Fruit fly (Drosophila melanogaster): Measurements from ENCODE around the gene Atac2.

Atac2 gene

dm6 chr2L:18563020-18563546, 49.0 kb downstream of the Atac2 start:
- TF ChIP-seq OdsH (GFP tag; optimal IDR thresholded peaks at IDR 0.05) (peak; percentile 39), Hnf4 (GFP tag; optimal IDR thresholded peaks at IDR 0.05) (peak; percentile 45), ey (GFP tag; optimal IDR thresholded peaks at IDR 0.05) (no peak), Vsx2 (GFP tag; optimal IDR thresholded peaks at IDR 0.05; ENCODE audit: partially characterized antibody) (no peak), CG9705 (GFP tag; optimal IDR thresholded peaks at IDR 0.05) (no peak), pan (optimal IDR thresholded peaks at IDR 0.05) (no peak), Rel (GFP tag; optimal IDR thresholded peaks at IDR 0.05) (peak; percentile 41), Rel (tag; optimal IDR thresholded peaks at IDR 0.05) (peak; percentile 27), Dif (GFP tag; optimal IDR thresholded peaks at IDR 0.05; ENCODE audit: partially characterized antibody) (no peak), tai (GFP tag; optimal IDR thresholded peaks at IDR 0.05) (no peak), jim (GFP tag; optimal IDR thresholded peaks at IDR 0.05) (no peak), sage (GFP tag; optimal IDR thresholded peaks at IDR 0.05) (peak; percentile 30), rgr (GFP tag; optimal IDR thresholded peaks at IDR 0.05) (peak; percentile 30), woc (GFP tag; optimal IDR thresholded peaks at IDR 0.05) (no peak), Dfd (GFP tag; optimal IDR thresholded peaks at IDR 0.05) (no peak), usp (GFP tag; optimal IDR thresholded peaks at IDR 0.05) (no peak), CrebA (GFP tag; optimal IDR thresholded peaks at IDR 0.05; ENCODE audit: borderline replicate concordance) (peak; percentile 44), br (GFP tag; optimal IDR thresholded peaks at IDR 0.05) (peak; percentile 15), Hr83 (GFP tag; optimal IDR thresholded peaks at IDR 0.05; ENCODE audit: poor library complexity, severe bottlenecking) (peak; percentile 74), dmrt93B (GFP tag; optimal IDR thresholded peaks at IDR 0.05) (no peak), Sp1 (GFP tag; optimal IDR thresholded peaks at IDR 0.05) (peak; percentile 56), h (GFP tag; optimal IDR thresholded peaks at IDR 0.05) (peak; percentile 78), psq (GFP tag; optimal IDR thresholded peaks at IDR 0.05) (peak; percentile 94), dsf (GFP tag; optimal IDR thresholded peaks at IDR 0.05; ENCODE audit: borderline replicate concordance) (no peak), brk (GFP tag; optimal IDR thresholded peaks at IDR 0.05) (peak; percentile 1), GATAd (GFP tag; optimal IDR thresholded peaks at IDR 0.05) (no peak), N (GFP tag; optimal IDR thresholded peaks at IDR 0.05) (no peak), CG32264 (GFP tag; optimal IDR thresholded peaks at IDR 0.05) (no peak), fru (GFP tag; optimal IDR thresholded peaks at IDR 0.05) (no peak), Mio (GFP tag; optimal IDR thresholded peaks at IDR 0.05) (no peak), foxo (GFP tag; optimal IDR thresholded peaks at IDR 0.05) (peak in 1 of 2 experiments; percentile 70)

DNA sequence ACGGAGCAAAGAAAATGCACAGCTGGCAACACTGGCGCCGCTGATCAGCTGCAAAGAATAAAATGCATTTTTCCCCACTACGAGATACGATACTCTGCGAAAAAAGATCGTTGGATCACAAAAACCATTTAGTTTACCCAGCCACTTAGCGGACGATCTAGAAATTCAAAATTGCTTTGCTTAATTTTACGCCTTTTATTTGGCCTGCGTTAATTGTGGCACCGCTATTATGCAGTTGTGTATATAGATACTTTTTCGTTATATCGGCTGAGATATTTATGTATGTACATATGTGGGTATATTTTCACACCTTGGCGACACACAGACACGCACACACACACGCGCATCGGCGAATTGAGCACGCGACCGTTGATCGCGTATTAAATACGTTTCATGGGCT, 49.5 kb downstream of the Atac2 start:
- TF ChIP-seq Myc (optimal IDR thresholded peaks at IDR 0.05) (no peak), HLH106 (tag; optimal IDR thresholded peaks at IDR 0.05) (no peak), lola (GFP tag; optimal IDR thresholded peaks at IDR 0.05) (peak; percentile 74)

- TF ChIP-seq Hr83 (GFP tag; optimal IDR thresholded peaks at IDR 0.05; ENCODE audit: poor library complexity, severe bottlenecking) (peak; percentile 48), Hnf4 (GFP tag; optimal IDR thresholded peaks at IDR 0.05) (no peak), psq (GFP tag; optimal IDR thresholded peaks at IDR 0.05) (peak; percentile 62), HLH106 (tag; optimal IDR thresholded peaks at IDR 0.05) (peak; percentile 20), lola (GFP tag; optimal IDR thresholded peaks at IDR 0.05) (no peak), h (GFP tag; optimal IDR thresholded peaks at IDR 0.05) (peak; percentile 10), Sp1 (GFP tag; optimal IDR thresholded peaks at IDR 0.05) (peak; percentile 24), fru (GFP tag; optimal IDR thresholded peaks at IDR 0.05) (no peak), foxo (GFP tag; optimal IDR thresholded peaks at IDR 0.05) (peak in 1 of 2 experiments; percentile 14), Rel (GFP tag; optimal IDR thresholded peaks at IDR 0.05) (no peak), Rel (tag; optimal IDR thresholded peaks at IDR 0.05) (peak; percentile 69), rgr (GFP tag; optimal IDR thresholded peaks at IDR 0.05) (peak; percentile 4)
Measured at dm6 chr2L:18561522-18562119, 50.4 kb downstream of the Atac2 start.

- TF ChIP-seq dl (GFP tag; optimal IDR thresholded peaks at IDR 0.05; ENCODE audit: insufficient read depth in 1 of 2, partially characterized antibody in 2 of 2) (no peak), dsf (GFP tag; optimal IDR thresholded peaks at IDR 0.05; ENCODE audit: borderline replicate concordance) (no peak), br (GFP tag; optimal IDR thresholded peaks at IDR 0.05) (peak; percentile 24), sv (GFP tag; optimal IDR thresholded peaks at IDR 0.05) (no peak), rgr (GFP tag; optimal IDR thresholded peaks at IDR 0.05) (no peak), OdsH (GFP tag; optimal IDR thresholded peaks at IDR 0.05) (no peak), h (GFP tag; optimal IDR thresholded peaks at IDR 0.05) (peak; percentile 76), Hr78 (GFP tag; optimal IDR thresholded peaks at IDR 0.05) (no peak), Dfd (GFP tag; optimal IDR thresholded peaks at IDR 0.05) (no peak), ey (GFP tag; optimal IDR thresholded peaks at IDR 0.05) (no peak), Rel (GFP tag; optimal IDR thresholded peaks at IDR 0.05) (no peak), Rel (tag; optimal IDR thresholded peaks at IDR 0.05) (peak; percentile 60), dmrt93B (GFP tag; optimal IDR thresholded peaks at IDR 0.05) (no peak), tai (GFP tag; optimal IDR thresholded peaks at IDR 0.05) (no peak), Dif (GFP tag; optimal IDR thresholded peaks at IDR 0.05; ENCODE audit: partially characterized antibody) (no peak), woc (GFP tag; optimal IDR thresholded peaks at IDR 0.05) (no peak), fru (GFP tag; optimal IDR thresholded peaks at IDR 0.05) (no peak), brk (GFP tag; optimal IDR thresholded peaks at IDR 0.05) (no peak), Sp1 (GFP tag; optimal IDR thresholded peaks at IDR 0.05) (no peak), Mio (GFP tag; optimal IDR thresholded peaks at IDR 0.05) (no peak)
Measured at dm6 chr2L:18561018-18561417, 51.0 kb downstream of the Atac2 start.

Measured in whole organism, wandering third instar larva.